Worm (Caenorhabditis elegans): Measurements from ENCODE around the gene R11D1.2.

ce11 chrV:12695155-12695554, 13.2 kb upstream of the R11D1.2 start, which contains the start of gene parn-1:
- no peak for TF ChIP-seq blmp-1 (tag; optimal IDR thresholded peaks at IDR 0.05; ENCODE audit: insufficient read depth)
- no peak for TF ChIP-seq lin-13 (GFP tag; optimal IDR thresholded peaks at IDR 0.05)
- TF ChIP-seq nhr-23 (tag; optimal IDR thresholded peaks at IDR 0.05) = no peak
- TF ChIP-seq C34F6.9 (tag; optimal IDR thresholded peaks at IDR 0.05) = no peak
- no peak for TF ChIP-seq elt-1 (tag; optimal IDR thresholded peaks at IDR 0.05)
- TF ChIP-seq ztf-4 (tag; optimal IDR thresholded peaks at IDR 0.05) = no peak

Data from whole organism, L2 larva.